Fruit fly (Drosophila melanogaster) whole organism, embryonic: ENCODE data around the gene CG15160.

Experiments used
- ATbp ChIP-seq: fragments of 200-800 bp; sonication (Bioruptor generic); optimal IDR thresholded peaks from 2 replicates; lab custom pipeline; 2017; ENCODE audit warnings: missing biosample characterization, mild to moderate bottlenecking, missing genetic modification characterization, missing genetic modification reagents
- Atf6 ChIP-seq: fragments of 200-800 bp; sonication (Bioruptor generic); IDR thresholded peaks from 2 replicates; pipeline ENCODE4 v1.3.6; 2022; ENCODE audit warnings: missing biosample characterization, missing genetic modification characterization
- Bgb ChIP-seq: fragments of 200-800 bp; sonication (Bioruptor generic); IDR thresholded peaks from 2 replicates; pipeline ENCODE4 v1.3.6; 2022; ENCODE audit warnings: missing biosample characterization, missing genetic modification characterization; ENCODE audit not compliant: partially characterized antibody
- CG10274 ChIP-seq: fragments of 200-800 bp; sonication (Bioruptor generic); optimal IDR thresholded peaks from 3 replicates; lab custom pipeline; 2017; ENCODE audit warnings: missing biosample characterization, mild to moderate bottlenecking, missing genetic modification characterization
- CG10431 ChIP-seq: fragments of 200-800 bp; sonication (Bioruptor generic); optimal IDR thresholded peaks from 3 replicates; lab custom pipeline; 2018; ENCODE audit warnings: missing biosample characterization, mild to moderate bottlenecking, missing genetic modification characterization
- CG12104 ChIP-seq: fragments of 200-800 bp; sonication (Bioruptor generic); optimal IDR thresholded peaks from 3 replicates; lab custom pipeline; 2016; ENCODE audit warnings: missing biosample characterization, missing genetic modification characterization
- CG12942 ChIP-seq: fragments of 200-800 bp; sonication (Bioruptor generic); optimal IDR thresholded peaks from 3 replicates; lab custom pipeline; 2016; ENCODE audit warnings: missing biosample characterization, missing genetic modification characterization
- CG17359 ChIP-seq: fragments of 200-800 bp; sonication (Bioruptor generic); optimal IDR thresholded peaks from 3 replicates; lab custom pipeline; 2018; ENCODE audit warnings: missing biosample characterization, mild to moderate bottlenecking, missing genetic modification characterization, moderate library complexity
- CG17802 ChIP-seq: fragments of 200-800 bp; sonication (Bioruptor generic); optimal IDR thresholded peaks from 2 replicates; lab custom pipeline; 2018; ENCODE audit warnings: missing biosample characterization, mild to moderate bottlenecking, missing genetic modification characterization, moderate library complexity
- CG18011 ChIP-seq: fragments of 200-800 bp; sonication (Bioruptor generic); optimal IDR thresholded peaks from 2 replicates; lab custom pipeline; 2017; ENCODE audit warnings: missing biosample characterization, missing genetic modification characterization, mild to moderate bottlenecking, moderate library complexity, missing genotype
- CG3163 ChIP-seq: fragments of 200-800 bp; sonication (Bioruptor generic); optimal IDR thresholded peaks from 3 replicates; lab custom pipeline; 2016; ENCODE audit warnings: missing biosample characterization, missing genetic modification characterization
- CG3847 ChIP-seq: fragments of 200-800 bp; sonication (Bioruptor generic); IDR thresholded peaks from 2 replicates; pipeline ENCODE4 v1.3.6; 2022; ENCODE audit warnings: missing biosample characterization, missing genetic modification characterization
- CG4854 ChIP-seq: fragments of 200-800 bp; sonication (Bioruptor generic); optimal IDR thresholded peaks from 2 replicates; lab custom pipeline; 2016; ENCODE audit warnings: missing biosample characterization, missing genetic modification characterization, inconsistent platforms
- CG6254 ChIP-seq: fragments of 200-800 bp; sonication (Bioruptor generic); optimal IDR thresholded peaks from 3 replicates; lab custom pipeline; 2017; ENCODE audit warnings: mild to moderate bottlenecking, missing biosample characterization, missing genetic modification reagents, missing genetic modification characterization
- CG6654 ChIP-seq: fragments of 200-800 bp; sonication (Bioruptor generic); optimal IDR thresholded peaks from 2 replicates; lab custom pipeline; 2017; ENCODE audit warnings: missing biosample characterization, mild to moderate bottlenecking, missing genetic modification characterization
- CG7786 ChIP-seq: fragments of 200-800 bp; sonication (Bioruptor generic); optimal IDR thresholded peaks from 2 replicates; lab custom pipeline; 2016; ENCODE audit warnings: missing biosample characterization, missing genetic modification characterization
- CG8089 ChIP-seq: fragments of 200-800 bp; sonication (Bioruptor generic); optimal IDR thresholded peaks from 3 replicates; lab custom pipeline; 2016; ENCODE audit warnings: missing biosample characterization, missing genetic modification characterization
- CG8944 ChIP-seq: fragments of 200-800 bp; sonication (Bioruptor generic); optimal IDR thresholded peaks from 3 replicates; lab custom pipeline; 2016; ENCODE audit warnings: missing biosample characterization, missing genetic modification characterization
- CG9437 ChIP-seq: fragments of 200-800 bp; sonication (Bioruptor generic); optimal IDR thresholded peaks from 2 replicates; lab custom pipeline; 2018; ENCODE audit warnings: missing biosample characterization, mild to moderate bottlenecking, missing genetic modification characterization
- CG9817 ChIP-seq: fragments of 200-800 bp; sonication (Bioruptor generic); optimal IDR thresholded peaks from 2 replicates; lab custom pipeline; 2018; ENCODE audit warnings: missing biosample characterization, mild to moderate bottlenecking, missing genetic modification characterization, moderate library complexity
- Camta ChIP-seq: fragments of 200-800 bp; sonication (Bioruptor generic); optimal IDR thresholded peaks from 2 replicates; lab custom pipeline; 2016; ENCODE audit warnings: missing biosample characterization, missing genetic modification characterization
- Dll ChIP-seq: fragments of 200-800 bp; sonication (Bioruptor generic); IDR thresholded peaks from 4 replicates; pipeline ENCODE4 v1.3.6; 2022; ENCODE audit warnings: missing biosample characterization, missing genetic modification characterization; ENCODE audit not compliant: partially characterized antibody
- Hmr ChIP-seq: fragments of 200-800 bp; sonication (Bioruptor generic); optimal IDR thresholded peaks from 3 replicates; lab custom pipeline; 2017; ENCODE audit warnings: mild to moderate bottlenecking, missing biosample characterization, missing genetic modification reagents, missing genetic modification characterization
- Hr51 ChIP-seq, 2 experiments: fragments of 200-800 bp; sonication (Bioruptor generic); optimal IDR thresholded peaks; 2 replicates in 1 of 2; 3 replicates in 1 of 2; lab custom pipeline; 2016 to 2018; ENCODE audit warnings: missing biosample characterization in 2 of 2, missing genetic modification characterization in 2 of 2, mild to moderate bottlenecking in 1 of 2, moderate library complexity in 1 of 2
- Hsf ChIP-seq: fragments of 200-800 bp; sonication (Bioruptor generic); optimal IDR thresholded peaks from 3 replicates; lab custom pipeline; 2016; ENCODE audit warnings: missing biosample characterization, missing genetic modification characterization
- Myb ChIP-seq: fragments of 200-800 bp; sonication (Bioruptor generic); optimal IDR thresholded peaks from 2 replicates; lab custom pipeline; 2016; ENCODE audit warnings: missing biosample characterization, missing genetic modification characterization
- Nf-YB ChIP-seq: fragments of 200-800 bp; sonication (Bioruptor generic); optimal IDR thresholded peaks from 3 replicates; lab custom pipeline; 2019; ENCODE audit warnings: missing biosample characterization, mild to moderate bottlenecking, missing genetic modification characterization, moderate library complexity
- Rx ChIP-seq: fragments of 200-800 bp; sonication (Bioruptor generic); IDR thresholded peaks from 2 replicates; pipeline ENCODE4 v1.3.6; 2022; ENCODE audit warnings: missing biosample characterization, missing genetic modification characterization
- Side ChIP-seq: fragments of 200-800 bp; sonication (Bioruptor generic); optimal IDR thresholded peaks from 2 replicates; lab custom pipeline; 2016; ENCODE audit warnings: missing biosample characterization, missing genetic modification characterization
- Stat92E ChIP-seq, 3 experiments: fragments of >200 bp in 2 of 3; fragments of 200-800 bp in 1 of 3; sonication (Bioruptor generic) in 1 of 3; optimal IDR thresholded peaks; 2 replicates each; lab custom pipeline; 2017 to 2019; ENCODE audit warnings: missing biosample characterization in 3 of 3, missing genetic modification characterization in 3 of 3, mild to moderate bottlenecking in 1 of 3, moderate library complexity in 1 of 3
- az2 ChIP-seq: fragments of 200-800 bp; sonication (Bioruptor generic); optimal IDR thresholded peaks from 3 replicates; lab custom pipeline; 2016; ENCODE audit warnings: missing biosample characterization, missing genetic modification characterization
- bab2 ChIP-seq: fragments of 200-800 bp; sonication (Bioruptor generic); optimal IDR thresholded peaks from 2 replicates; lab custom pipeline; 2016; ENCODE audit warnings: missing biosample characterization, missing genetic modification characterization
- bcd ChIP-seq: fragments of 200-800 bp; sonication (Bioruptor generic); optimal IDR thresholded peaks from 2 replicates; lab custom pipeline; 2017; ENCODE audit warnings: missing biosample characterization, mild to moderate bottlenecking, missing genetic modification characterization
- bowl ChIP-seq: fragments of 200-800 bp; sonication (Bioruptor generic); IDR thresholded peaks from 2 replicates; pipeline ENCODE4 v1.3.6; 2022; ENCODE audit warnings: missing biosample characterization, missing genetic modification characterization
- bsh ChIP-seq, 2 experiments: fragments of 200-800 bp; sonication (Bioruptor generic); optimal IDR thresholded peaks; 2 replicates each; lab custom pipeline; 2017 to 2018; ENCODE audit warnings: mild to moderate bottlenecking in 2 of 2, missing biosample characterization in 2 of 2, missing genetic modification characterization in 2 of 2, moderate library complexity in 1 of 2
- cato ChIP-seq: fragments of 200-800 bp; sonication (Bioruptor generic); optimal IDR thresholded peaks from 2 replicates; lab custom pipeline; 2016; ENCODE audit warnings: missing biosample characterization, missing genetic modification characterization, borderline replicate concordance
- croc ChIP-seq: fragments of 200-800 bp; sonication (Bioruptor generic); conservative IDR thresholded peaks from 3 replicates; pipeline ENCODE4 v1.3.6; 2022; ENCODE audit warnings: missing biosample characterization, missing genetic modification characterization
- crp ChIP-seq, 2 experiments: fragments of 200-800 bp; sonication (Bioruptor generic); optimal IDR thresholded peaks; 2 replicates in 1 of 2; 3 replicates in 1 of 2; lab custom pipeline; 2017; ENCODE audit warnings: missing biosample characterization in 2 of 2, missing genetic modification characterization in 2 of 2, mild to moderate bottlenecking in 1 of 2, moderate library complexity in 1 of 2
- dati ChIP-seq: fragments of 200-800 bp; sonication (Bioruptor generic); IDR thresholded peaks from 2 replicates; pipeline ENCODE4 v1.3.6; 2022; ENCODE audit warnings: missing biosample characterization, missing genetic modification characterization
- gro ChIP-seq: fragments of 200-800 bp; sonication (Bioruptor generic); optimal IDR thresholded peaks from 2 replicates; lab custom pipeline; 2016; ENCODE audit warnings: missing biosample characterization, missing genetic modification characterization
- inv ChIP-seq: fragments of 200-800 bp; sonication (Bioruptor generic); IDR thresholded peaks from 2 replicates; pipeline ENCODE4 v1.3.6; 2022; ENCODE audit warnings: missing biosample characterization, missing genetic modification characterization; ENCODE audit not compliant: partially characterized antibody
- lilli ChIP-seq: fragments of 200-800 bp; sonication (Bioruptor generic); optimal IDR thresholded peaks from 3 replicates; lab custom pipeline; 2016; ENCODE audit warnings: missing biosample characterization, missing genetic modification characterization
- nmo ChIP-seq: fragments of 200-800 bp; sonication (Bioruptor generic); optimal IDR thresholded peaks from 2 replicates; lab custom pipeline; 2018; ENCODE audit warnings: missing biosample characterization, mild to moderate bottlenecking, missing genetic modification characterization, moderate library complexity
- nom ChIP-seq: fragments of 200-800 bp; sonication (Bioruptor generic); optimal IDR thresholded peaks from 2 replicates; lab custom pipeline; 2017; ENCODE audit warnings: missing biosample characterization, missing genetic modification characterization, mild to moderate bottlenecking, moderate library complexity, missing genetic modification reagents
- onecut ChIP-seq: fragments of 200-800 bp; sonication (Bioruptor generic); IDR thresholded peaks from 2 replicates; pipeline ENCODE4 v1.3.6; 2022; ENCODE audit warnings: missing biosample characterization, missing genetic modification characterization
- org-1 ChIP-seq: fragments of 200-800 bp; sonication (Bioruptor generic); optimal IDR thresholded peaks from 2 replicates; lab custom pipeline; 2017; ENCODE audit warnings: missing biosample characterization, missing genetic modification characterization
- pfk ChIP-seq: fragments of 200-800 bp; sonication (Bioruptor generic); optimal IDR thresholded peaks from 2 replicates; lab custom pipeline; 2018; ENCODE audit warnings: missing biosample characterization, mild to moderate bottlenecking, missing genetic modification characterization, moderate library complexity
- tna ChIP-seq: fragments of 200-800 bp; sonication (Bioruptor generic); IDR thresholded peaks from 2 replicates; pipeline ENCODE4 v1.3.6; 2022; ENCODE audit warnings: missing biosample characterization, missing genetic modification characterization; ENCODE audit not compliant: partially characterized antibody
- tx ChIP-seq: fragments of 200-800 bp; sonication (Bioruptor generic); optimal IDR thresholded peaks from 2 replicates; lab custom pipeline; 2016; ENCODE audit warnings: missing biosample characterization, missing genetic modification characterization

Gene CG15160

dm6 chr2L:18557965-18558537, 32.6 kb upstream of the CG15160 start (continued):
- TF ChIP-seq cato (GFP tag; lab: Kevin White, UChicago) (peak; percentile 43), Nf-YB (GFP tag; lab: Kevin White, UChicago) (peak; percentile 55), pfk (GFP tag; lab: Kevin White, UChicago) (no peak), Rx (GFP tag; lab: Robert Waterston, UW) (no peak), tx (GFP tag; lab: Kevin White, UChicago) (peak; percentile 31), onecut (GFP tag; lab: Robert Waterston, UW) (peak; percentile 46), Atf6 (GFP tag; lab: Robert Waterston, UW) (peak; percentile 91), Bgb (GFP tag; lab: Robert Waterston, UW) (no peak), tna (no peak), bab2 (GFP tag; lab: Kevin White, UChicago) (no peak), CG18011 (peak; percentile 48), Stat92E (GFP tag; optimal IDR thresholded peaks at IDR 0.05; lab: Kevin White, UChicago) (no peak), Myb (GFP tag; lab: Kevin White, UChicago) (peak; percentile 1), CG6654 (GFP tag; lab: Kevin White, UChicago) (peak; percentile 34), bcd (GFP tag; lab: Kevin White, UChicago) (peak; percentile 68), CG10274 (GFP tag; lab: Kevin White, UChicago) (peak; percentile 7), lilli (GFP tag; lab: Kevin White, UChicago) (peak; percentile 62), CG8944 (GFP tag; lab: Kevin White, UChicago) (no peak), gro (GFP tag; lab: Kevin White, UChicago) (no peak), bowl (GFP tag; lab: Robert Waterston, UW) (peak; percentile 71), Camta (peak; percentile 18), CG17359 (peak; percentile 83), CG9817 (tag; lab: Kevin White, UChicago) (peak; percentile 61), CG3847 (GFP tag; lab: Robert Waterston, UW) (peak; percentile 75), nom (peak; percentile 6), bsh (GFP tag; optimal IDR thresholded peaks at IDR 0.05; lab: Kevin White, UChicago) (peak; percentile 13 to 69), Side (GFP tag; lab: Kevin White, UChicago) (no peak), Dll (no peak), CG6254 (peak; percentile 68), CG3163 (GFP tag; lab: Kevin White, UChicago) (peak; percentile 4), ATbp (GFP tag; lab: Kevin White, UChicago) (peak; percentile 74), CG10431 (GFP tag; lab: Kevin White, UChicago) (no peak), nmo (peak; percentile 70), org-1 (GFP tag; lab: Kevin White, UChicago) (peak; percentile 57), inv (GFP tag; lab: Robert Waterston, UW) (no peak), Hmr (GFP tag; lab: Kevin White, UChicago) (peak; percentile 86), CG4854 (GFP tag; lab: Kevin White, UChicago) (peak; percentile 34), dati (GFP tag; lab: Robert Waterston, UW) (no peak), Hsf (GFP tag; lab: Kevin White, UChicago) (peak; percentile 13), crp (GFP tag; optimal IDR thresholded peaks at IDR 0.05; lab: Kevin White, UChicago) (peak in 1 of 2 experiments; percentile 9), CG7786 (GFP tag; lab: Kevin White, UChicago) (no peak), CG12104 (GFP tag; lab: Kevin White, UChicago) (peak; percentile 58), CG9437 (GFP tag; lab: Kevin White, UChicago) (peak; percentile 53), Hr51 (GFP tag; optimal IDR thresholded peaks at IDR 0.05; lab: Kevin White, UChicago) (peak in 1 of 2 experiments; percentile 86), croc (GFP tag; lab: Robert Waterston, UW) (peak; percentile 54; the same call in 2 of the 3 replicates), CG17802 (tag; lab: Kevin White, UChicago) (no peak), az2 (peak; percentile 73), CG8089 (GFP tag; lab: Kevin White, UChicago) (no peak), CG12942 (GFP tag; lab: Kevin White, UChicago) (peak; percentile 35)
